Worm (Caenorhabditis elegans) whole organism, L4/young adult: Measurements from ENCODE around the gene Y50E8A.6.
"Not testable (repeated sequence)": the region's sequence is repeated elsewhere in the genome, so short reads cannot be mapped to it uniquely, and the experiment has no call there.

ENCODE experiments used
- W03F9.2 ChIP-seq: fragments of 150-350 bp; optimal IDR thresholded peaks from 2 replicates; lab custom pipeline; 2014; ENCODE audit warnings: missing biosample characterization, missing genetic modification characterization
- dao-5 ChIP-seq: sonication (generic microtip); optimal IDR thresholded peaks from 2 replicates; lab custom pipeline; 2016; ENCODE audit warnings: missing genotype, missing genetic modification characterization, moderate library complexity, missing compliant biosample characterization
- him-1 ChIP-seq: sonication (generic microtip); optimal IDR thresholded peaks from 2 replicates; lab custom pipeline; 2016; ENCODE audit warnings: missing genotype, missing genetic modification reagents, missing genetic modification characterization, missing compliant biosample characterization

Y50E8A.6 gene

DNA sequence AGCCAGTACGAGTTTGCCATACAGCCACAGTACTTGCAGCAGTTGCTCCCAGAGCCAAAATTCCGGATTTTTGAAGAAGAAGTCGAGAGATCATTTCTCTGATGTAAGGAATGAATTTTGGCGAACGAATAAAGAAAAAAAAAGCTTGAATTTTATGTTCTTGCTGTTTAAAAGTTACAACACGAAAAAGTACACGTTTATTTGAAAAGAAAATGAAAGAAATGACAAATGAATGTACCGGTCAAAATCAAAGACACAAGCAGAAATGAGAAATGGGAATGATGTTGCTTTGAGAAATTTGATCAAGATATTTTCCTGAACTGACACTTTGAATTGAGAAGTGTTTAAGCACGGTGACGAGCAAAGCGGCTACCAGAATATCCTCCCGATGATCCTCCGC lies at the start of gene Y50E8A.6:
Gene Y50E8A.6 (minus strand): TSS at position 101 of the 400 bp plus-strand sequence.
- no peak for TF ChIP-seq him-1 (tag; lab: Kevin White, UChicago)
- TF ChIP-seq dao-5 = no peak
- no peak for TF ChIP-seq W03F9.2 (tag; lab: Kevin White, UChicago)

DNA sequence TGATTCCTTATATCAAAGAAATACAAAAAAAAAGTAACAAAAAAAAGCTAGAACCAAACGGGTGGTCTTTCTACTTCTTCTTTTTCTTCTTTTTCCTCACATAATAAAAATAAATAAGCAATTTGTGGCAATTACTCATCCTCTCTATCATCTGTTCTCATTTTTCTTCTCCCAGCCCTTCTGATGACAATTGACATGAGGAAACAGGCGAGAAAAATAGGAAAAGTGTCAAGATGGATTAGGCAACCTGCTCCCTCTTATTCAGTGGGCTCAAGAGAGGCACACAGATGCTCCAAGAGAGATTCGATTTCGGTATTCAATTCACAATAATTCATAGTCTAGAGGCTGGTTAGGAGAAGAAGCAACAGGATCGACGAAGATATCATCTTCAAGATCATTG lies 49.7 kb upstream of the Y50E8A.6 start:
- no peak for TF ChIP-seq him-1 (tag; lab: Kevin White, UChicago)
- no peak for TF ChIP-seq W03F9.2 (tag; lab: Kevin White, UChicago)
- no peak for TF ChIP-seq dao-5

DNA sequence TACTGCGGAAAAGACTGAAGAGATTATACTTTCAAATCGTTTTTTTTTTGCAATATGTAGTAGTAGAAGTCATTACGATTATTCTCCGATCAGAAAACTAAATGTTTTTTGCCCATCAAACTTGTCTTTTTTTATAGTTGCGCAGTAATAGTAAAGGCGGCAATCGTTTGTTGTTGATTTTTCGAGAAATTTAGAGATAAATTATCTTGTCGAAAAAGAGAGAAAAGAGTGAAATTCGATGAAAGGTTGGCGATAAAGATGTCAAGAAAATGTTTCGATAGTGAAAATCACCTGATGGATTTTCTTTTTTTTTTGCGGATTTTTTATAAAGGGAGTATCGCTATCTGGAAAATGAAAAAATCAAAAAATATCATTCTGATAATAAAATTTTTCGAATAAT lies 47.3 kb upstream of the Y50E8A.6 start:
- TF ChIP-seq W03F9.2 (tag; lab: Kevin White, UChicago) (no peak), dao-5 (no peak), him-1 (tag; lab: Kevin White, UChicago) (no peak)

DNA sequence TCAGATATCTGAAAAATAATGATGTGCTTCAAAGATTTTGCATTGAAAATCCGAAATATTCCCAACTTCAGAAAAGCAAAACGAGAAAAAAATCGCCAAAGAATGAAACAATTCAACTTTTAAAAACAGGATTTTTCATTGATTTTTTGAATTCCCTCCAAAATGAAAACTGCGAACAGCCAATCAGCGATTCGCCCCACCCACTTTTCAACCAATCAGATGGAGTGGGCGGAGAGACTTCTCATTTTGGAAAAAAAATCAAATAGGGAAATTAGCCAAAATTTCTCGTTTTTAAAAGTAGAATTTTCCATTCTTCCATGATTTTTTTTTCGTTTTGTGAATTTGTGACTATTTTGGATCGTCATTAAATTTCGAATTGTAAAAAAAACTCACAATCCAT lies 43.7 kb upstream of the Y50E8A.6 start:
- TF ChIP-seq W03F9.2 (tag; lab: Kevin White, UChicago) = no peak
- TF ChIP-seq him-1 (tag; lab: Kevin White, UChicago) = no peak
- no peak for TF ChIP-seq dao-5

- TF ChIP-seq him-1 (tag; lab: Kevin White, UChicago) (no peak), W03F9.2 (tag; lab: Kevin White, UChicago) (no peak), dao-5 (no peak)
These were observed 43.1 kb upstream of the Y50E8A.6 start, which contains the start of gene Y50E8A.12 for ce11 chrV:14784160-14784774. Y50E8A.12 (minus strand) TSS chrV:14784210.

- TF ChIP-seq dao-5 (no peak), W03F9.2 (tag; lab: Kevin White, UChicago) (no peak), him-1 (tag; lab: Kevin White, UChicago) (no peak)
These were observed 40.0 kb upstream of the Y50E8A.6 start, which contains the start of gene Y50E8A.11 for ce11 chrV:14781130-14781529. Y50E8A.11 (plus strand) TSS chrV:14781430.

DNA sequence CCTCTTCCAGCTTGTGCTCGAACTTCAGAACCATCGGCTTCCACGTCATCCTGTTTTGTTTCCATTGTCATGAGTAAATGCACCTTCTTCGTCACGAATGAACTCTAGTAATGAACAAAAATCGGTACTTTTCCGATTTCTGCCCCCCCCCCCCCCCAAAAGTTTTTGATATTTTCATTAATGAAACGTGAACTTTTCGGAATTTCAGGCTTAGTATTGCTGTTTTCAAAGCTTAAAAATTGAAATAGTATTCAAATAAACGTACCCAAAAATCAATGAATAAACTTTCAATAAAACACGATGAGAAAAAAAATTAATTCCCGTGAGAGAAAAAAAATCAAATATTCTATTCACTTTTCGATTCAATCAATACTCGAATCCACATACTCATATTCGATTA lies 38.5 kb upstream of the Y50E8A.6 start, which contains the start of the genes scrm-7 and Y50E8A.10:
Gene scrm-7 (minus strand): TSS at position 101 of the 400 bp plus-strand sequence.
Gene Y50E8A.10 (plus strand): TSS at position 353 of the 400 bp plus-strand sequence.
- no peak for TF ChIP-seq W03F9.2 (tag; lab: Kevin White, UChicago)
- TF ChIP-seq him-1 (tag; lab: Kevin White, UChicago) = no peak
- no peak for TF ChIP-seq dao-5

ce11 chrV:14773048-14773447 lies 31.9 kb upstream of the Y50E8A.6 start, which contains the start of gene haf-7:
haf-7 (plus strand) TSS chrV:14773258.
- TF ChIP-seq dao-5 (no peak), W03F9.2 (tag; lab: Kevin White, UChicago) (no peak), him-1 (tag; lab: Kevin White, UChicago) (no peak)

DNA sequence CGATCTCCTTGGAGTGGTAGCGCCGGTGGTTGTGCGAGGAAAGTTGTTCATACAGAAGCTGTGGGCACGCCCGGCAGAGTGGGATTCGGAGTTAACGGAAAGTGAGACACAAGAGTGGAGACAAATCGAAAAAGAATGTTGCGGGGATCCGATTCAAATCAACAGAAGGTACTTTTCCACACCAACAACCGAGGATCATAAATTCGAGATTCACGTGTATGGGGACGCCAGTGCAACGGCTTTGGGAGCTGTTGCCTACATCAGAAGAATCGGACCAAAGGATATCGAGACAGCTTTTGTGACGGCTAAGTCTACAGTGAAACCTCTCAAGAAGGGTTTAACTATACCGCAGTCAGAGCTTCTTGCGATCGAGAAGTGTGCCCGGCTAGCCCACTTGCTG lies 22.4 kb upstream of the Y50E8A.6 start:
- TF ChIP-seq dao-5 (no peak), him-1 (tag; lab: Kevin White, UChicago) (no peak), W03F9.2 (tag; lab: Kevin White, UChicago) (no peak)

DNA sequence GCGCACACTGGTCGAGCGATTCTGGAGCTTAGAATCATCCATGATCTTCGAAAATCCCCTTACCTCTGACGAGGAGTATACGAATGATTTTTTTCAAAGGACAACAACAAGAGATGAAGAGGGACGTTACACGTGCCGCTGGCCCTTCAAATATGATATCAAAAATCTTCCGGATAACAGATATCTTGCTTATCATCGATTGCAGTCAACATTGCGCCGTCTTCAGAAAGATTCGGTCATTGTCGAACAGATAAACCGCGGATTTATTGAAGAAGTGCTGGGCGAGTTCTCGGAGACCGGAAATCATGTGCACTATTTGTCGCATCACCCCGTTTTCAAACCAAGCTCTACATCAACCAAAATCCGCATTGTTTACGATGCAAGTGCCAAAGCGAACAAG lies 21.4 kb upstream of the Y50E8A.6 start:
- TF ChIP-seq W03F9.2 (tag; lab: Kevin White, UChicago) (no peak), him-1 (tag; lab: Kevin White, UChicago) (no peak), dao-5 (no peak)

DNA sequence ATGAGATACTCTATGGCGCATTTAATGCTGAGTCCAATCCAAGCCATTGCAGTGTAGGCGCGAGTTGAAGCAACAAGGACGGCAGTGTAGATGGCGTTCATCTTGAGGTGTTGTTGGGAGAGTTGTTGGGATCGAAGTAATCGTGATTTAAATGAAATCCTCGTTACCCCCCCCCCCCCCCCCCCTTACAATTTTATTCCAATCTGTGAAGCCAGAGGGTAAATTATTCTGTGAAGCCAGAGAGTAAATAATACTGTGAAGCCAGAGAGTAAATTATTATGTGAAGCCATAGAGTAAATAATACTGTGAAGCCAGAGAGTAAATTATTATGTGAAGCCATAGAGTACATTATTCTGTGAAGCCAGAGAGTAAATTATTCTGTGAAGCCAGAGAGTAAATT lies 9.2 kb upstream of the Y50E8A.6 start, which contains the start of gene nspa-10:
Gene nspa-10 (minus strand): TSS at position 101 of the 400 bp plus-strand sequence.
- TF ChIP-seq him-1 (tag; lab: Kevin White, UChicago); dao-5; W03F9.2 (tag; lab: Kevin White, UChicago): not testable (repeated sequence)

- TF ChIP-seq him-1 (tag; lab: Kevin White, UChicago) (no peak), W03F9.2 (tag; lab: Kevin White, UChicago) (no peak), dao-5 (no peak)
These were observed 7.5 kb upstream of the Y50E8A.6 start, which contains the start of the genes lipl-8 and Y50E8A.22 for ce11 chrV:14748608-14749137. lipl-8 (minus strand) TSS chrV:14748708. Y50E8A.22 (minus strand) TSS chrV:14749087.

DNA sequence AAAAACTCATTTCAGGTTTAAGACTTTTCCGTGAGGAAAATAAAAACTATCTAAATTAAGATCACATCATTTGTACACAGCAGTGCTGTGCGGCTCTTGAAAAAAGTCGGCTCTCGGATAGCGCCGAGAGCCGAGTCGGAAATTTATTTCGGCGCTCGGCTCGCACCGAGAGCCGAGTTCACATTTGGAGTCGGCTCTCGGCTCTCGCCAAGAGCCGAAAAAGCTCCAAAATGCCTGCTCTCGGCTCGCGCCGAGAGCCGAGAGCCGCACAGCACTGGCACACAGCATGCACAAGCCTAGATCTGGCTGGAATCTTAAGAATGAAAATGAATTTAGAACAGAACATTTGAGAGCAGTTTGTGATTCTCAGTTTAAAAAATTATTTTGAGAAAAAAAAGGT lies 5.8 kb upstream of the Y50E8A.6 start:
- TF ChIP-seq him-1 (tag; lab: Kevin White, UChicago) (no peak), dao-5 (no peak), W03F9.2 (tag; lab: Kevin White, UChicago) (no peak)

DNA sequence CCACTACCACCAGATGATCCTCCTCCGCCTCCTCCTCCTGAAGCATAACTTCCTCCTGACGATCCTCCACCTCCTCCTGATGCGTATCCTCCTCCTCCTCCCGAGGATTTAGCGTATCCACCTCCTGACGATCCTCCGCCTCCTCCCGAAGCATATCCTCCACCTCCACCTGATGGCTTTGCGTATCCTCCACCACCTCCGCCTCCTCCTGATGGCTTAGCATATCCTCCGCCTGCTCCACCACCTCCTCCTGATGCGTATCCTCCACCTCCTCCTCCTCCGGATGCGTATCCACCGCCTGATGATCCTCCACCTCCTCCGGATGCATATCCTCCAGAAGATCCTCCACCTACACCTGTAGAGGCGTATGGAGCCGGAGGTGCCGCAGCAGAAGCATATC lies 3.7 kb upstream of the Y50E8A.6 start:
- TF ChIP-seq him-1 (tag; lab: Kevin White, UChicago) = no peak
- TF ChIP-seq W03F9.2 (tag; lab: Kevin White, UChicago) = no peak
- no peak for TF ChIP-seq dao-5
